Worm (Caenorhabditis elegans): ENCODE measurements around the gene K04C1.5.

Gene K04C1.5

DNA sequence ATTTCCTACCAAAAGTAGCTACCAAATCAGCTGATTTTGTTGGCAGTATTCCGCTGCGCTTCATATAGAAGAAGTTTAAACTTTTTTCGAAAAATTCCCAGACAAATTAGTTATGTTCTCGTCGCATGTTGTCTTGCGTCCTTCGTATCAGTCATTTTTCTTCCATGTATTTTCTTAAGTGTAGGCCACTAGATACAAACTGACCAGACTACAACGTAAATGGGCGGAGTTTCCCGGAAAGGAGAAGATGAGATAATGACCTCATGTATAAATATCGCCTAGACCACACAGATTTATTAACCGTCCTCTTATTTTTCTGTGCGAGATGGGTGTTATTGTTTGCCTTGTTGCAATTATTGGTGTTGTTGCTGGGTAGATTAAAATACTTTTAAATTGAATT lies 22.6 kb upstream of the K04C1.5 start, which contains the start of gene cyp-13B2:
cyp-13B2 (plus strand) TSS at position 301 of the 400 bp plus-strand sequence.
- TF ChIP-seq sdc-2 (tag; optimal IDR thresholded peaks at IDR 0.05) (no peak), Y22D7AL.16 (tag; optimal IDR thresholded peaks at IDR 0.05) (no peak), gmeb-2 (tag; optimal IDR thresholded peaks at IDR 0.05) (no peak), hlh-8 (tag; optimal IDR thresholded peaks at IDR 0.05) (no peak), sox-4 (tag; optimal IDR thresholded peaks at IDR 0.05) (no peak), pax-1 (tag; optimal IDR thresholded peaks at IDR 0.05) (no peak), zip-5 (tag; optimal IDR thresholded peaks at IDR 0.05) (no peak), hlh-6 (tag; optimal IDR thresholded peaks at IDR 0.05) (no peak), ceh-22 (tag; optimal IDR thresholded peaks at IDR 0.05) (no peak), ceh-9 (tag; optimal IDR thresholded peaks at IDR 0.05) (no peak), tbx-7 (tag; optimal IDR thresholded peaks at IDR 0.05) (no peak), ahr-1 (tag; optimal IDR thresholded peaks at IDR 0.05) (no peak), ceh-18 (tag; optimal IDR thresholded peaks at IDR 0.05) (no peak)

ce11 chrX:14228764-14229163 lies 19.1 kb upstream of the K04C1.5 start:
- no peak for TF ChIP-seq unc-3 (GFP tag; conservative IDR thresholded peaks at IDR 0.05)
- no peak for TF ChIP-seq unc-3 (tag; optimal IDR thresholded peaks at IDR 0.05)
- no peak for TF ChIP-seq pag-3 (tag; optimal IDR thresholded peaks at IDR 0.05; ENCODE audit: borderline replicate concordance)
- no peak for TF ChIP-seq pha-4 (tag; optimal IDR thresholded peaks at IDR 0.05)
- TF ChIP-seq pros-1 (tag; optimal IDR thresholded peaks at IDR 0.05): no peak
- TF ChIP-seq ceh-45 (GFP tag; IDR thresholded peaks at IDR 0.05): no peak
- TF ChIP-seq K02D7.2 (tag; optimal IDR thresholded peaks at IDR 0.05): no peak
- no peak for TF ChIP-seq ceh-31 (tag; optimal IDR thresholded peaks at IDR 0.05)

DNA sequence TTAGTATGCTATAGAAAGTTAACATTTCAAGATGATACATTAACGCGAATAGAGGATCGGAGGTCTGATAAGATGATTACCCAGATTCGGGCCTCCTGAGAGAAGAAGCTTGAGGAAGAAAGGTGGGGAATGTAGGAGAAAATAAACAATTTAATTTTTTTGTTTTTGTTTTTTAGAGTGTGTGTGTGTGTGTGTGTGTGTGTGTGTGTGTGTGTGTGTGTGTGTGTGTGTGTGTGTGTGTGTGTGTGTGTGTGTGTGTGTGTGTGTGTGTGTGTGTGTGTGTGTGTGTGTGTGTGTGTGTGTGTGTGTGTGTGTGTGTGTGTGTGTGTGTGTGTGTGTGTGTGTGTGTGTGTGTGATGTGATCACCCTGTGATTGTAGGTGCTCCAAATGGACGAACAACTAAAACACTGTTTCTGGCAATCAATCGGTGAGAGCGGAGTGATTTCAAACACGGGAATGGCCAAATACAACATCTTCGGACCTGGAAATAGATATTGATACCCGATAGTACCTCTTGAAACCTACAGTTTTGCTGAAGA lies 18.5 kb upstream of the K04C1.5 start:
- TF ChIP-seq lin-11 (tag; optimal IDR thresholded peaks at IDR 0.05) (peak; percentile 4), che-1 (tag; optimal IDR thresholded peaks at IDR 0.05) (peak; percentile 17), hlh-13 (GFP tag; optimal IDR thresholded peaks at IDR 0.05) (peak; percentile 12), pat-9 (tag; optimal IDR thresholded peaks at IDR 0.05) (peak; percentile 28), ceh-6 (GFP tag; optimal IDR thresholded peaks at IDR 0.05) (peak; percentile 27), K02D7.2 (tag; optimal IDR thresholded peaks at IDR 0.05) (peak; percentile 8), ceh-19 (GFP tag; optimal IDR thresholded peaks at IDR 0.05) (peak; percentile 51), C38D4.7 (GFP tag; optimal IDR thresholded peaks at IDR 0.05) (peak; percentile 55)

DNA sequence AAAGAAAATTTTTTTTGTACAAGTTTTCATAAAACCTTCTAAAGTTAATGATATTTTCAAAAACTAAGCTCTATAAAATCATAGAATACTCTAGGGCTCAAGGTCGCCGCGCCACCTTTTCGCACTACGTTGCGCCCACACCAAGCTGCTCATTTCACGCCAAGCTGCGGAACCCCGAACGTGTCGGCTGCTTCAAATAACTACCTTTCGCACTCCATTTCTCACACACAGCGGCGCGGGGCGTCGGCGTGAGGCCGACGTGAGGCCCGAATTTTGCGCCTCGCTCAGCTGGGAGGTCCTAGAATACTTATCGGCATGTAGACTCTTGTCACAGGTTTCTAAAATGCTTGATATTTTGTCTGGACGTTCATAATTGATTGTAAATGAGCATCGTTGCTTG lies 15.9 kb upstream of the K04C1.5 start:
- TF ChIP-seq C38D4.7 (GFP tag; optimal IDR thresholded peaks at IDR 0.05) (no peak), ceh-48 (tag; optimal IDR thresholded peaks at IDR 0.05) (no peak), ceh-6 (GFP tag; optimal IDR thresholded peaks at IDR 0.05) (no peak), nhr-11 (tag; optimal IDR thresholded peaks at IDR 0.05) (no peak), npax-4 (tag; optimal IDR thresholded peaks at IDR 0.05) (no peak), ceh-2 (tag; optimal IDR thresholded peaks at IDR 0.05) (no peak)

DNA sequence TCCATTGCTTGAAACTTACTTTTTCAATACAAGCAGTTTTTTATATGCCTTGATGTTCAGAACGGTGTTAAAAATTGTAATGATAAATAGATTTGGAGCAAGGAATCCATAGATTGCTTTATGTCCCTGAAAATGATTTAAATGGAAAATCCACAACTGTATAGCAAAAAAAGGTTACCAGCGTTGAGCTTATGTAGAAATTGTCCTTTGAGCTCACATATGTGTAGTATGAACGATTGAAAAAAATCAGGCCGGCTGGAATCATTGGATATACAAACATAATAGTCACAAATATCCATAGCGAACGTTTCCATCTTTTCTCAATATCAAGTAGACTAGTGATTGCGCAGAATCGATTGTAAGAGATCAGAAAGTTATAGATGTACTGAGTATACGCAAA lies 13.5 kb upstream of the K04C1.5 start, which contains the start of gene srg-36:
srg-36 (minus strand) TSS at position 101 of the 400 bp plus-strand sequence.
- TF ChIP-seq npax-4 (tag; optimal IDR thresholded peaks at IDR 0.05) (no peak), ref-2 (tag; optimal IDR thresholded peaks at IDR 0.05) (no peak), nfya-1 (tag; optimal IDR thresholded peaks at IDR 0.05) (no peak), ama-1 (optimal IDR thresholded peaks at IDR 0.05) (no peak), pha-2 (tag; optimal IDR thresholded peaks at IDR 0.05) (no peak), ztf-16 (tag; optimal IDR thresholded peaks at IDR 0.05) (no peak), sox-4 (tag; optimal IDR thresholded peaks at IDR 0.05) (no peak), sdc-2 (tag; optimal IDR thresholded peaks at IDR 0.05) (no peak), ceh-24 (tag; optimal IDR thresholded peaks at IDR 0.05) (no peak), rnt-1 (tag; optimal IDR thresholded peaks at IDR 0.05) (no peak), ceh-19 (GFP tag; optimal IDR thresholded peaks at IDR 0.05) (no peak), K09A11.1 (tag; optimal IDR thresholded peaks at IDR 0.05; ENCODE audit: insufficient read depth) (no peak), ceh-2 (tag; optimal IDR thresholded peaks at IDR 0.05) (no peak), elt-4 (tag; optimal IDR thresholded peaks at IDR 0.05) (no peak)

All from whole organism, late embryonic.